Fruit fly (Drosophila melanogaster) whole organism, embryonic: Measurements from ENCODE around the gene drongo.

Experiments used
- Awh ChIP-seq: fragments of 200-800 bp; sonication (Bioruptor generic); IDR thresholded peaks from 2 replicates; pipeline ENCODE4, ENCODE4 v1.3.6; 2022; ENCODE audit warnings: missing biosample characterization, missing genetic modification characterization
- B-H2 ChIP-seq: fragments of 200-800 bp; sonication (Bioruptor generic); optimal IDR thresholded peaks from 2 replicates; lab custom pipeline; 2018; ENCODE audit warnings: missing biosample characterization, mild to moderate bottlenecking, missing genetic modification characterization
- CG13775 ChIP-seq: fragments of 200-800 bp; sonication (Bioruptor generic); optimal IDR thresholded peaks from 3 replicates; lab custom pipeline; 2017; ENCODE audit warnings: missing biosample characterization, mild to moderate bottlenecking, missing genetic modification characterization
- CG1647 ChIP-seq: fragments of 200-800 bp; sonication (Bioruptor generic); optimal IDR thresholded peaks from 3 replicates; lab custom pipeline; 2016; ENCODE audit warnings: missing biosample characterization, missing genetic modification characterization
- CG16863 ChIP-seq: fragments of 200-800 bp; sonication (Bioruptor generic); optimal IDR thresholded peaks from 3 replicates; lab custom pipeline; 2016; ENCODE audit warnings: missing biosample characterization, missing genetic modification characterization
- CG2116 ChIP-seq: fragments of 200-800 bp; sonication (Bioruptor generic); optimal IDR thresholded peaks from 3 replicates; lab custom pipeline; 2018; ENCODE audit warnings: missing biosample characterization, mild to moderate bottlenecking, missing genetic modification characterization
- CG3995 ChIP-seq: fragments of 200-800 bp; sonication (Bioruptor generic); optimal IDR thresholded peaks from 3 replicates; lab custom pipeline; 2016; ENCODE audit warnings: missing biosample characterization, missing genetic modification characterization
- CG4404 ChIP-seq: fragments of 200-800 bp; sonication (Bioruptor generic); IDR thresholded peaks from 2 replicates; pipeline ENCODE4 v1.3.6; 2022; ENCODE audit warnings: missing biosample characterization, missing genetic modification characterization
- CG4820 ChIP-seq: fragments of 200-800 bp; sonication (Bioruptor generic); optimal IDR thresholded peaks from 3 replicates; lab custom pipeline; 2016; ENCODE audit warnings: missing biosample characterization, missing genetic modification characterization
- CG6854 ChIP-seq: fragments of 200-800 bp; sonication (Bioruptor generic); optimal IDR thresholded peaks from 3 replicates; lab custom pipeline; 2017; ENCODE audit warnings: missing biosample characterization, mild to moderate bottlenecking, missing genetic modification characterization
- CG7357 ChIP-seq: fragments of 200-800 bp; sonication (Bioruptor generic); IDR thresholded peaks from 3 replicates; pipeline ENCODE4 v1.3.6; 2022; ENCODE audit warnings: missing biosample characterization, missing genetic modification characterization
- CG7963 ChIP-seq: fragments of 200-800 bp; sonication (Bioruptor generic); IDR thresholded peaks from 3 replicates; pipeline ENCODE4 v1.3.6; 2022; ENCODE audit warnings: missing biosample characterization, missing genetic modification characterization; ENCODE audit not compliant: partially characterized antibody
- CG8290 ChIP-seq, 3 experiments: fragments of 200-800 bp; sonication (Bioruptor generic); optimal IDR thresholded peaks; 2 replicates each; lab custom pipeline; 2016 to 2019; ENCODE audit warnings: missing biosample characterization in 3 of 3, missing genetic modification characterization in 3 of 3, mild to moderate bottlenecking in 2 of 3, moderate library complexity in 1 of 3
- CG8478 ChIP-seq: fragments of >200 bp; optimal IDR thresholded peaks from 2 replicates; lab custom pipeline; 2018
- Camta ChIP-seq: fragments of 200-800 bp; sonication (Bioruptor generic); optimal IDR thresholded peaks from 2 replicates; lab custom pipeline; 2016; ENCODE audit warnings: missing biosample characterization, missing genetic modification characterization
- D19B ChIP-seq: fragments of 200-800 bp; sonication (Bioruptor generic); optimal IDR thresholded peaks from 2 replicates; lab custom pipeline; 2017; ENCODE audit warnings: missing biosample characterization, mild to moderate bottlenecking, missing genetic modification characterization
- ERR ChIP-seq: fragments of 200-800 bp; sonication (Bioruptor generic); optimal IDR thresholded peaks from 2 replicates; lab custom pipeline; 2016; ENCODE audit warnings: missing biosample characterization, missing genetic modification characterization
- Ets65A ChIP-seq: fragments of 200-800 bp; sonication (Bioruptor generic); peaks from one replicate; lab custom pipeline; 2016; ENCODE audit warnings: missing biosample characterization, missing genetic modification characterization
- Fer3 ChIP-seq: fragments of 200-800 bp; sonication (Bioruptor generic); optimal IDR thresholded peaks from 2 replicates; lab custom pipeline; 2018; ENCODE audit warnings: missing biosample characterization, mild to moderate bottlenecking, missing genetic modification characterization, moderate library complexity
- Gug ChIP-seq: fragments of 200-800 bp; sonication (Bioruptor generic); IDR thresholded peaks from 4 replicates; pipeline ENCODE4 v1.3.6; 2022; ENCODE audit warnings: missing biosample characterization, missing genetic modification characterization
- Hand ChIP-seq: fragments of 200-800 bp; sonication (Bioruptor generic); optimal IDR thresholded peaks from 2 replicates; lab custom pipeline; 2017; ENCODE audit warnings: mild to moderate bottlenecking, missing biosample characterization, missing genetic modification reagents, missing genetic modification characterization
- Hey ChIP-seq: fragments of 200-800 bp; sonication (Bioruptor generic); optimal IDR thresholded peaks from 3 replicates; lab custom pipeline; 2018; ENCODE audit warnings: missing biosample characterization, mild to moderate bottlenecking, missing genetic modification characterization
- Lpt ChIP-seq: fragments of >200 bp; optimal IDR thresholded peaks from 2 replicates; lab custom pipeline; 2018; ENCODE audit warnings: missing biosample characterization, missing genetic modification characterization
- Med ChIP-seq: fragments of 200-800 bp; sonication (Bioruptor generic); peaks from one replicate; lab custom pipeline; 2016; ENCODE audit warnings: missing biosample characterization, missing genetic modification characterization, mild to moderate bottlenecking, inconsistent platforms, moderate library complexity
- NK7.1 ChIP-seq: fragments of 200-800 bp; sonication (Bioruptor generic); optimal IDR thresholded peaks from 3 replicates; lab custom pipeline; 2016; ENCODE audit warnings: missing biosample characterization, missing genetic modification characterization
- Nf-YA ChIP-seq: fragments of 200-800 bp; sonication (Bioruptor generic); IDR thresholded peaks from 2 replicates; pipeline ENCODE4 v1.3.6; 2022; ENCODE audit warnings: missing biosample characterization, missing genetic modification characterization
- Nf-YC ChIP-seq: fragments of 200-800 bp; optimal IDR thresholded peaks from 3 replicates; lab custom pipeline; 2019; ENCODE audit warnings: missing biosample characterization, mild to moderate bottlenecking, missing genetic modification characterization, moderate library complexity
- NfI ChIP-seq: fragments of 200-800 bp; sonication (Bioruptor generic); optimal IDR thresholded peaks from 3 replicates; lab custom pipeline; 2018; ENCODE audit warnings: missing biosample characterization, mild to moderate bottlenecking, missing genetic modification characterization, moderate library complexity
- Six4 ChIP-seq: fragments of 200-800 bp; sonication (Bioruptor generic); optimal IDR thresholded peaks from 2 replicates; lab custom pipeline; 2016; ENCODE audit warnings: missing biosample characterization, missing genetic modification characterization
- TFAM ChIP-seq: fragments of 200-800 bp; sonication (Bioruptor generic); optimal IDR thresholded peaks from 2 replicates; lab custom pipeline; 2017; ENCODE audit warnings: missing biosample characterization, missing genetic modification characterization, inconsistent platforms
- Tbp ChIP-seq: fragments of >200 bp; optimal IDR thresholded peaks from 2 replicates; lab custom pipeline; 2018; ENCODE audit warnings: missing biosample characterization, missing genetic modification characterization
- Xbp1 ChIP-seq: fragments of 200-800 bp; sonication (Bioruptor generic); optimal IDR thresholded peaks from 3 replicates; lab custom pipeline; 2016; ENCODE audit warnings: missing biosample characterization, mild to moderate bottlenecking, missing genetic modification characterization
- dmrt11E ChIP-seq: fragments of 200-800 bp; sonication (Bioruptor generic); optimal IDR thresholded peaks from 3 replicates; lab custom pipeline; 2018; ENCODE audit warnings: missing biosample characterization, mild to moderate bottlenecking, missing genetic modification characterization, moderate library complexity
- dpn ChIP-seq, 2 experiments: fragments of 200-800 bp; sonication (Bioruptor generic); optimal IDR thresholded peaks; 3 replicates each; lab custom pipeline; 2016; ENCODE audit warnings: missing biosample characterization in 2 of 2, missing genetic modification characterization in 2 of 2
- exex ChIP-seq: fragments of 200-800 bp; sonication (Bioruptor generic); optimal IDR thresholded peaks from 4 replicates; lab custom pipeline; 2018; ENCODE audit warnings: missing biosample characterization, mild to moderate bottlenecking, missing genetic modification characterization, moderate library complexity
- gce ChIP-seq: fragments of 200-800 bp; sonication (Bioruptor generic); IDR thresholded peaks from 3 replicates; pipeline ENCODE4 v1.3.6; 2022; ENCODE audit warnings: missing biosample characterization, missing genetic modification characterization
- gt ChIP-seq: fragments of 200-800 bp; sonication (Bioruptor generic); IDR thresholded peaks from 2 replicates; pipeline ENCODE4 v1.3.6; 2022; ENCODE audit warnings: missing biosample characterization, missing genetic modification characterization
- hbn ChIP-seq: fragments of 200-800 bp; sonication (Bioruptor generic); IDR thresholded peaks from 2 replicates; pipeline ENCODE4 v1.3.6; 2022; ENCODE audit warnings: missing biosample characterization, missing genetic modification characterization; ENCODE audit not compliant: partially characterized antibody
- mam ChIP-seq: fragments of 200-800 bp; sonication (Bioruptor generic); optimal IDR thresholded peaks from 3 replicates; lab custom pipeline; 2016; ENCODE audit warnings: missing biosample characterization, missing genetic modification characterization
- nmo ChIP-seq: fragments of 200-800 bp; sonication (Bioruptor generic); optimal IDR thresholded peaks from 2 replicates; lab custom pipeline; 2018; ENCODE audit warnings: missing biosample characterization, mild to moderate bottlenecking, missing genetic modification characterization, moderate library complexity
- phol ChIP-seq: fragments of 200-800 bp; sonication (Bioruptor generic); optimal IDR thresholded peaks from 3 replicates; lab custom pipeline; 2018; ENCODE audit warnings: missing biosample characterization, mild to moderate bottlenecking, missing genetic modification characterization, moderate library complexity
- pum ChIP-seq: fragments of 200-800 bp; sonication (Bioruptor generic); optimal IDR thresholded peaks from 2 replicates; lab custom pipeline; 2016; ENCODE audit warnings: missing biosample characterization, missing genetic modification characterization
- ranshi ChIP-seq: fragments of 200-800 bp; sonication (Bioruptor generic); IDR thresholded peaks from 2 replicates; pipeline ENCODE4 v1.3.6; 2022; ENCODE audit warnings: missing biosample characterization, missing genetic modification characterization
- schlank ChIP-seq: fragments of 200-800 bp; sonication (Bioruptor generic); optimal IDR thresholded peaks from 2 replicates; lab custom pipeline; 2018; ENCODE audit warnings: missing biosample characterization, mild to moderate bottlenecking, missing genetic modification characterization
- stwl ChIP-seq: fragments of 200-800 bp; sonication (Bioruptor generic); optimal IDR thresholded peaks from 3 replicates; lab custom pipeline; 2018; ENCODE audit warnings: missing biosample characterization, mild to moderate bottlenecking, missing genetic modification characterization, moderate library complexity
- tap ChIP-seq: fragments of 200-800 bp; optimal IDR thresholded peaks from 3 replicates; lab custom pipeline; 2019; ENCODE audit warnings: missing biosample characterization, mild to moderate bottlenecking, missing genetic modification characterization, moderate library complexity
- usp ChIP-seq: fragments of >200 bp; optimal IDR thresholded peaks from 2 replicates; lab custom pipeline; 2017; ENCODE audit warnings: missing biosample characterization, missing genetic modification characterization
- wor ChIP-seq: fragments of 200-800 bp; sonication (Bioruptor generic); IDR thresholded peaks from 2 replicates; pipeline ENCODE4 v1.3.6; 2022; ENCODE audit warnings: missing biosample characterization, missing genetic modification characterization
- zen ChIP-seq: fragments of 200-800 bp; sonication (Bioruptor generic); optimal IDR thresholded peaks from 3 replicates; lab custom pipeline; 2018; ENCODE audit warnings: missing biosample characterization, mild to moderate bottlenecking, missing genetic modification characterization, moderate library complexity
- zfh1 ChIP-seq: fragments of 200-800 bp; sonication (Bioruptor generic); IDR thresholded peaks from 3 replicates; pipeline ENCODE4 v1.3.6; 2022; ENCODE audit warnings: missing biosample characterization, missing genetic modification characterization

The drongo gene

DNA sequence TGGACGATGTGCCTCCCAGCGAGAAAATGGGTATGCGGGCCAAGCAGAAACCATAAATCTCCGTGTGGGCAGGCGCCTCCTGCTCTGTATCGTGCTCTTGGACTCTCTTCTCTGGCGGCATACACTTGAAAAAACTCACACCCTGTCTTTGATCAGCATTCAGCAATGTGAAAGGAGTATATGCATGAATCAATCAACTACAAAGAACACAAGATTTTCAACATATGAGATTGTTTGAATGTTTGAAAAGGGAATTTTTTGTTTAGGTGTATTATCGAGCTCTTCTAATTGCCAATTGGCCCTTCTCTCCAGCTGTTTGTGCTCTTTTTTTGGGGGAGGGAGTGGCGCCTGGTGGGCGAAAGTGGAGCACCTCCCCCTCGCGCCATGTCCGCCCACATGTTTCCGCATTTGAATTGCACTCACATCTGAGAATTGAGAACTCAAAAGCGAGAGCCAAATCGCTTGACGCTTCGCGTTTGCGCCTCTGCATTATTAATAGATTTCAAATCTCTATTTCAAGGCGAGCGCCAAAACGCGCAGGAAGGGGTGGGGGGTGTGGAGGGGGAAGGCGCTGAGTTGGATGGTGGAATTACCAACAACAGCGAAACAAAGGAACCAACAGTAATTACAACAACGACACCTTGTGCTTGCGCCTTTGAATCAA, 5.4 kb downstream of the drongo start (continued):
- TF ChIP-seq Fer3 (tag; lab: Kevin White, UChicago) = peak; percentile 91
- peak; percentile 85 for TF ChIP-seq ERR (GFP tag; lab: Kevin White, UChicago)
- TF ChIP-seq mam (GFP tag; lab: Kevin White, UChicago) = peak; percentile 90
- peak; percentile 90 for TF ChIP-seq Xbp1 (GFP tag; lab: Kevin White, UChicago)
- peak; percentile 82 for TF ChIP-seq wor (GFP tag; lab: Robert Waterston, UW)
- peak; percentile 58 for TF ChIP-seq CG6854 (GFP tag; lab: Kevin White, UChicago)
- peak; percentile 83 for TF ChIP-seq phol (tag; lab: Kevin White, UChicago)
- peak; percentile 64 for TF ChIP-seq CG4404 (GFP tag; lab: Robert Waterston, UW)
- TF ChIP-seq zfh1 (GFP tag; lab: Robert Waterston, UW) = peak; percentile 91
- TF ChIP-seq dmrt11E = peak; percentile 35
- peak; percentile 77 for TF ChIP-seq nmo
- peak; percentile 80 for TF ChIP-seq Six4 (GFP tag; lab: Kevin White, UChicago)
- peak; percentile 57 for TF ChIP-seq CG8290 (GFP tag; optimal IDR thresholded peaks at IDR 0.05; lab: Kevin White, UChicago)
- peak in 1 of 2 experiments; percentile 97 for TF ChIP-seq CG8290 (tag; optimal IDR thresholded peaks at IDR 0.05; lab: Kevin White, UChicago)
- peak; percentile 88 for TF ChIP-seq CG16863 (GFP tag; lab: Kevin White, UChicago)
- peak; percentile 28 for TF ChIP-seq zen (tag; lab: Kevin White, UChicago)
- TF ChIP-seq Camta (GFP tag; lab: Kevin White, UChicago) = peak; percentile 81
- peak; percentile 65; the same call in 1 of the 2 replicates for TF ChIP-seq gt (GFP tag; lab: Robert Waterston, UW)
- no peak for TF ChIP-seq stwl (tag; lab: Kevin White, UChicago)
- TF ChIP-seq exex (tag; lab: Kevin White, UChicago) = peak; percentile 64
- TF ChIP-seq tap (tag; lab: Kevin White, UChicago) = peak; percentile 88
- no peak for TF ChIP-seq Tbp (GFP tag; lab: Kevin White, UChicago)
- TF ChIP-seq hbn (GFP tag; lab: Robert Waterston, UW) = no peak
- peak; percentile 86 to 93 for TF ChIP-seq dpn (GFP tag; optimal IDR thresholded peaks at IDR 0.05; lab: Kevin White, UChicago)
- peak; percentile 87 for TF ChIP-seq Nf-YA (GFP tag; lab: Robert Waterston, UW)
- TF ChIP-seq NfI (GFP tag; lab: Kevin White, UChicago) = peak; percentile 92
- peak; percentile 59 for TF ChIP-seq CG13775 (GFP tag; lab: Kevin White, UChicago)
- peak; percentile 88; the same call in 3 of the 4 replicates for TF ChIP-seq Gug (GFP tag; lab: Robert Waterston, UW)
- peak; percentile 21 for TF ChIP-seq CG2116 (GFP tag; lab: Kevin White, UChicago)
- no peak for TF ChIP-seq CG7963 (GFP tag; lab: Robert Waterston, UW)
- TF ChIP-seq NK7.1 = peak; percentile 83
- TF ChIP-seq TFAM (GFP tag; lab: Kevin White, UChicago) = no peak
- TF ChIP-seq usp = no peak
- peak; percentile 87 for TF ChIP-seq ranshi
- peak; percentile 99 for TF ChIP-seq Med (GFP tag; lab: Kevin White, UChicago)
- peak; percentile 77 for TF ChIP-seq Nf-YC (tag; lab: Kevin White, UChicago)
- peak; percentile 83 for TF ChIP-seq pum (GFP tag; lab: Kevin White, UChicago)
- peak; percentile 65 for TF ChIP-seq Hey (tag; lab: Kevin White, UChicago)
- peak; percentile 59 for TF ChIP-seq D19B (GFP tag; lab: Kevin White, UChicago)
- peak; percentile 87 for TF ChIP-seq Awh (GFP tag; lab: Robert Waterston, UW)
- no peak for TF ChIP-seq CG8478 (lab: Kevin White, UChicago)
- peak; percentile 79 for TF ChIP-seq schlank (tag; lab: Kevin White, UChicago)
- TF ChIP-seq CG4820 (GFP tag; lab: Kevin White, UChicago) = peak; percentile 82
- peak; percentile 88 for TF ChIP-seq CG1647 (GFP tag; lab: Kevin White, UChicago)
- TF ChIP-seq CG7357 = peak; percentile 75
- TF ChIP-seq Hand (GFP tag; lab: Kevin White, UChicago) = peak; percentile 79
- TF ChIP-seq gce (GFP tag; lab: Robert Waterston, UW) = peak; percentile 69; the same call in 1 of the 3 replicates
- peak; percentile 31 for TF ChIP-seq CG3995 (GFP tag; lab: Kevin White, UChicago)
- peak; percentile 72 for TF ChIP-seq B-H2 (GFP tag; lab: Kevin White, UChicago)
- TF ChIP-seq Lpt = no peak
- peak; percentile 98 for TF ChIP-seq Ets65A (GFP tag; lab: Kevin White, UChicago)
